Worm (Caenorhabditis elegans): Measurements from ENCODE around the gene col-81.

- TF ChIP-seq ztf-11 (tag; optimal IDR thresholded peaks at IDR 0.05) = no peak
- no peak for TF ChIP-seq unc-39 (tag; optimal IDR thresholded peaks at IDR 0.05)
- TF ChIP-seq ceh-83 (GFP tag; optimal IDR thresholded peaks at IDR 0.05) = no peak
- TF ChIP-seq unc-62 (GFP tag; optimal IDR thresholded peaks at IDR 0.05) = no peak
- TF ChIP-seq lsy-2 (tag; optimal IDR thresholded peaks at IDR 0.05) = peak; percentile 67
- TF ChIP-seq drap-1 (GFP tag; optimal IDR thresholded peaks at IDR 0.05) = no peak
- TF ChIP-seq elt-1 (tag; optimal IDR thresholded peaks at IDR 0.05; ENCODE audit: borderline replicate concordance, insufficient read depth) = no peak
- no peak for TF ChIP-seq snpc-4 (tag; optimal IDR thresholded peaks at IDR 0.05)
- no peak for TF ChIP-seq bed-3 (GFP tag; optimal IDR thresholded peaks at IDR 0.05)
- no peak for TF ChIP-seq elt-3 (tag; optimal IDR thresholded peaks at IDR 0.05)
- TF ChIP-seq flh-1 (GFP tag; optimal IDR thresholded peaks at IDR 0.05) = no peak
- TF ChIP-seq sptf-1 (tag; optimal IDR thresholded peaks at IDR 0.05) = no peak
- no peak for TF ChIP-seq unc-120 (tag; optimal IDR thresholded peaks at IDR 0.05; ENCODE audit: poor library complexity, severe bottlenecking)
- peak; percentile 47 for TF ChIP-seq pha-4 (tag; optimal IDR thresholded peaks at IDR 0.05)
Measured at ce11 chrII:11022023-11022422, 8.5 kb upstream of the col-81 start, which contains the start of gene let-858.
